Worm (Caenorhabditis elegans): Measurements from ENCODE around the gene nrf-5.

Gene nrf-5

ce11 chrV:13818824-13819408, 9.2 kb upstream of the nrf-5 start, which contains the start of gene sel-10:
Gene sel-10 (plus strand): TSS chrV:13819361.
- peak; percentile 7 for TF ChIP-seq cog-1 (tag; optimal IDR thresholded peaks at IDR 0.05)
- TF ChIP-seq med-1 (GFP tag; optimal IDR thresholded peaks at IDR 0.05; ENCODE audit: insufficient read depth), result no peak

- no peak for TF ChIP-seq cog-1 (tag; optimal IDR thresholded peaks at IDR 0.05)
- no peak for TF ChIP-seq T22C8.4 (GFP tag; IDR thresholded peaks at IDR 0.05)
- no peak for TF ChIP-seq ref-1 (GFP tag; conservative IDR thresholded peaks at IDR 0.05)
- no peak for TF ChIP-seq tab-1 (GFP tag; IDR thresholded peaks at IDR 0.05)
- TF ChIP-seq med-1 (GFP tag; optimal IDR thresholded peaks at IDR 0.05; ENCODE audit: insufficient read depth), result no peak
- no peak for TF ChIP-seq ztf-29 (GFP tag; IDR thresholded peaks at IDR 0.05)
- no peak for TF ChIP-seq klf-2 (GFP tag; conservative IDR thresholded peaks at IDR 0.05)
- no peak for TF ChIP-seq ztf-23 (GFP tag; IDR thresholded peaks at IDR 0.05)
- no peak for TF ChIP-seq flt-1 (GFP tag; IDR thresholded peaks at IDR 0.05)
These were observed 5.3 kb upstream of the nrf-5 start, which contains the start of gene hpo-31 for ce11 chrV:13822752-13823151. Gene hpo-31 (plus strand): TSS chrV:13823052.

- TF ChIP-seq flt-1 (GFP tag; IDR thresholded peaks at IDR 0.05) (no peak), cog-1 (tag; optimal IDR thresholded peaks at IDR 0.05) (no peak), tab-1 (GFP tag; IDR thresholded peaks at IDR 0.05) (no peak), T22C8.4 (GFP tag; IDR thresholded peaks at IDR 0.05) (no peak), ref-1 (GFP tag; conservative IDR thresholded peaks at IDR 0.05) (no peak), med-1 (GFP tag; optimal IDR thresholded peaks at IDR 0.05; ENCODE audit: insufficient read depth) (no peak), klf-2 (GFP tag; conservative IDR thresholded peaks at IDR 0.05) (no peak), ztf-29 (GFP tag; IDR thresholded peaks at IDR 0.05) (no peak)
These were observed 2.7 kb downstream of the nrf-5 start, which contains the start of gene str-165 for ce11 chrV:13830813-13831212. Gene str-165 (plus strand): TSS chrV:13831113.

- TF ChIP-seq ztf-29 (GFP tag; IDR thresholded peaks at IDR 0.05), result no peak
These were observed 5.9 kb downstream of the nrf-5 start, which contains the start of gene srx-129 for ce11 chrV:13833951-13834350. Gene srx-129 (plus strand): TSS chrV:13834251.

- TF ChIP-seq cog-1 (tag; optimal IDR thresholded peaks at IDR 0.05), result no peak
- TF ChIP-seq flt-1 (GFP tag; IDR thresholded peaks at IDR 0.05), result no peak
- TF ChIP-seq tab-1 (GFP tag; IDR thresholded peaks at IDR 0.05), result no peak
- no peak for TF ChIP-seq T22C8.4 (GFP tag; IDR thresholded peaks at IDR 0.05)
- no peak for TF ChIP-seq klf-2 (GFP tag; conservative IDR thresholded peaks at IDR 0.05)
- no peak for TF ChIP-seq ztf-29 (GFP tag; IDR thresholded peaks at IDR 0.05)
- no peak for TF ChIP-seq ztf-23 (GFP tag; IDR thresholded peaks at IDR 0.05)
- TF ChIP-seq med-1 (GFP tag; optimal IDR thresholded peaks at IDR 0.05; ENCODE audit: insufficient read depth), result no peak
- TF ChIP-seq ref-1 (GFP tag; conservative IDR thresholded peaks at IDR 0.05), result no peak
These were observed 9.1 kb downstream of the nrf-5 start, which contains the start of gene srx-128 for ce11 chrV:13837173-13837572. Gene srx-128 (plus strand): TSS chrV:13837473.

ce11 chrV:13839433-13839832, 11.4 kb downstream of the nrf-5 start, which contains the start of gene F55B12.10:
Gene F55B12.10 (plus strand): TSS chrV:13839733.
- no peak for TF ChIP-seq T22C8.4 (GFP tag; IDR thresholded peaks at IDR 0.05)
- no peak for TF ChIP-seq tab-1 (GFP tag; IDR thresholded peaks at IDR 0.05)
- no peak for TF ChIP-seq cog-1 (tag; optimal IDR thresholded peaks at IDR 0.05)
- no peak for TF ChIP-seq med-1 (GFP tag; optimal IDR thresholded peaks at IDR 0.05; ENCODE audit: insufficient read depth)
- TF ChIP-seq ref-1 (GFP tag; conservative IDR thresholded peaks at IDR 0.05), result no peak
- no peak for TF ChIP-seq ztf-29 (GFP tag; IDR thresholded peaks at IDR 0.05)
- no peak for TF ChIP-seq klf-2 (GFP tag; conservative IDR thresholded peaks at IDR 0.05)
- no peak for TF ChIP-seq ztf-23 (GFP tag; IDR thresholded peaks at IDR 0.05)
- TF ChIP-seq flt-1 (GFP tag; IDR thresholded peaks at IDR 0.05), result no peak

ce11 chrV:13840909-13841308, 12.8 kb downstream of the nrf-5 start, which contains the start of gene srx-17:
Gene srx-17 (plus strand): TSS chrV:13841209.
- TF ChIP-seq ztf-29 (GFP tag; IDR thresholded peaks at IDR 0.05), result no peak
- TF ChIP-seq ztf-23 (GFP tag; IDR thresholded peaks at IDR 0.05), result no peak

- TF ChIP-seq flt-1 (GFP tag; IDR thresholded peaks at IDR 0.05), result no peak
These were observed 15.1 kb downstream of the nrf-5 start, which contains the start of gene srx-130 for ce11 chrV:13843147-13843546. Gene srx-130 (plus strand): TSS chrV:13843447.

- no peak for TF ChIP-seq tab-1 (GFP tag; IDR thresholded peaks at IDR 0.05)
- no peak for TF ChIP-seq ztf-23 (GFP tag; IDR thresholded peaks at IDR 0.05)
- TF ChIP-seq cog-1 (tag; optimal IDR thresholded peaks at IDR 0.05), result no peak
- TF ChIP-seq ztf-29 (GFP tag; IDR thresholded peaks at IDR 0.05), result no peak
- no peak for TF ChIP-seq klf-2 (GFP tag; conservative IDR thresholded peaks at IDR 0.05)
- no peak for TF ChIP-seq T22C8.4 (GFP tag; IDR thresholded peaks at IDR 0.05)
- no peak for TF ChIP-seq flt-1 (GFP tag; IDR thresholded peaks at IDR 0.05)
- no peak for TF ChIP-seq med-1 (GFP tag; optimal IDR thresholded peaks at IDR 0.05; ENCODE audit: insufficient read depth)
- no peak for TF ChIP-seq ref-1 (GFP tag; conservative IDR thresholded peaks at IDR 0.05)
These were observed 17.1 kb downstream of the nrf-5 start, which contains the start of gene srx-131 for ce11 chrV:13845136-13845535. Gene srx-131 (plus strand): TSS chrV:13845436.

- TF ChIP-seq ztf-29 (GFP tag; IDR thresholded peaks at IDR 0.05) (no peak), flt-1 (GFP tag; IDR thresholded peaks at IDR 0.05) (no peak), T22C8.4 (GFP tag; IDR thresholded peaks at IDR 0.05) (no peak), tab-1 (GFP tag; IDR thresholded peaks at IDR 0.05) (no peak), ref-1 (GFP tag; conservative IDR thresholded peaks at IDR 0.05) (no peak), med-1 (GFP tag; optimal IDR thresholded peaks at IDR 0.05; ENCODE audit: insufficient read depth) (no peak), cog-1 (tag; optimal IDR thresholded peaks at IDR 0.05) (no peak), klf-2 (GFP tag; conservative IDR thresholded peaks at IDR 0.05) (no peak)
These were observed 20.3 kb downstream of the nrf-5 start, which contains the start of gene srx-133 for ce11 chrV:13848379-13848778. Gene srx-133 (plus strand): TSS chrV:13848679.
